Fruit fly (Drosophila melanogaster) whole organism: Measurements from ENCODE around the gene CG31077.
A peak's percentile ranks its signal among the peaks of the same experiment; 100 is the strongest.

ENCODE experiments used
- CG8478 ChIP-seq: fragments of >200 bp; optimal IDR thresholded peaks from 2 replicates; lab custom pipeline; 2018; ENCODE audit warnings: inconsistent platforms
- Dll ChIP-seq: fragments of >200 bp; optimal IDR thresholded peaks from 2 replicates; lab custom pipeline; 2017
- EcR ChIP-seq, 2 experiments: fragments of >200 bp; optimal IDR thresholded peaks; 2 replicates each; lab custom pipeline; 2017; ENCODE audit warnings: missing biosample characterization in 2 of 2, missing genetic modification characterization in 2 of 2, missing genetic modification reagents in 2 of 2
- pan ChIP-seq: fragments of >200 bp; optimal IDR thresholded peaks from 2 replicates; lab custom pipeline; 2017
- psq ChIP-seq: fragments of >200 bp; optimal IDR thresholded peaks from 2 replicates; lab custom pipeline; 2017
- usp ChIP-seq: fragments of >200 bp; optimal IDR thresholded peaks from 2 replicates; lab custom pipeline; 2017; ENCODE audit warnings: missing biosample characterization, missing genetic modification characterization, mixed read lengths

CG31077 gene

dm6 chr3R:26964452-26965133 is 35.0 kb upstream of the CG31077 start, which contains the start of gene Tsp97E:
Gene Tsp97E (minus strand): TSS chr3R:26964817.
- no peak for TF ChIP-seq CG8478
- no peak for TF ChIP-seq usp (GFP tag; lab: Kevin White, UChicago)
- no peak for TF ChIP-seq Dll (lab: Kevin White, UChicago)
- no peak for TF ChIP-seq pan (lab: Kevin White, UChicago)
- no peak for TF ChIP-seq EcR (GFP tag; optimal IDR thresholded peaks at IDR 0.05; lab: Kevin White, UChicago)
- no peak for TF ChIP-seq psq (lab: Kevin White, UChicago)

dm6 chr3R:26966385-26966784 is 33.2 kb upstream of the CG31077 start, which contains the start of gene Gr97a:
Gene Gr97a (minus strand): TSS chr3R:26966485.
- TF ChIP-seq Dll (lab: Kevin White, UChicago) (no peak), psq (lab: Kevin White, UChicago) (no peak), CG8478 (no peak), usp (GFP tag; lab: Kevin White, UChicago) (no peak), EcR (GFP tag; optimal IDR thresholded peaks at IDR 0.05; lab: Kevin White, UChicago) (no peak), pan (lab: Kevin White, UChicago) (no peak)

- TF ChIP-seq psq (lab: Kevin White, UChicago): no peak
- TF ChIP-seq EcR (GFP tag; optimal IDR thresholded peaks at IDR 0.05; lab: Kevin White, UChicago): no peak
- TF ChIP-seq pan (lab: Kevin White, UChicago): no peak
- no peak for TF ChIP-seq Dll (lab: Kevin White, UChicago)
- no peak for TF ChIP-seq CG8478
- no peak for TF ChIP-seq usp (GFP tag; lab: Kevin White, UChicago)
These were observed 32.7 kb upstream of the CG31077 start, which contains the start of gene CG5521 for dm6 chr3R:26966794-26967323. Gene CG5521 (plus strand): TSS chr3R:26966930.

dm6 chr3R:26967587-26968312 is 31.8 kb upstream of the CG31077 start:
- TF ChIP-seq EcR (GFP tag; optimal IDR thresholded peaks at IDR 0.05; lab: Kevin White, UChicago) (no peak), CG8478 (no peak), usp (GFP tag; lab: Kevin White, UChicago) (no peak), Dll (lab: Kevin White, UChicago) (no peak), pan (lab: Kevin White, UChicago) (no peak), psq (lab: Kevin White, UChicago) (no peak)

dm6 chr3R:26968313-26968605 is 31.3 kb upstream of the CG31077 start:
- TF ChIP-seq Dll (lab: Kevin White, UChicago) (no peak), pan (lab: Kevin White, UChicago) (no peak), usp (GFP tag; lab: Kevin White, UChicago) (no peak), CG8478 (no peak), psq (lab: Kevin White, UChicago) (no peak), EcR (GFP tag; optimal IDR thresholded peaks at IDR 0.05; lab: Kevin White, UChicago) (no peak)

- TF ChIP-seq Dll (lab: Kevin White, UChicago) (no peak), usp (GFP tag; lab: Kevin White, UChicago) (no peak), CG8478 (no peak), psq (lab: Kevin White, UChicago) (no peak), pan (lab: Kevin White, UChicago) (no peak), EcR (GFP tag; optimal IDR thresholded peaks at IDR 0.05; lab: Kevin White, UChicago) (peak in 1 of 2 experiments; percentile 75)
These were observed 30.5 kb upstream of the CG31077 start for dm6 chr3R:26968823-26969638.

dm6 chr3R:26969743-26970142 is 29.8 kb upstream of the CG31077 start:
- TF ChIP-seq psq (lab: Kevin White, UChicago) (no peak), pan (lab: Kevin White, UChicago) (no peak), Dll (lab: Kevin White, UChicago) (no peak), EcR (GFP tag; optimal IDR thresholded peaks at IDR 0.05; lab: Kevin White, UChicago) (no peak), CG8478 (no peak), usp (GFP tag; lab: Kevin White, UChicago) (no peak)

- no peak for TF ChIP-seq CG8478
These were observed 21.3 kb upstream of the CG31077 start, which contains the start of the genes CG14253 and CG46313 for dm6 chr3R:26978241-26978640. Gene CG14253 (plus strand): TSS chr3R:26978541. Gene CG46313 (plus strand): TSS chr3R:26978541.

dm6 chr3R:26980282-26980691 is 19.3 kb upstream of the CG31077 start:
- no peak for TF ChIP-seq Dll (lab: Kevin White, UChicago)
- TF ChIP-seq usp (GFP tag; lab: Kevin White, UChicago): no peak
- TF ChIP-seq pan (lab: Kevin White, UChicago): no peak
- no peak for TF ChIP-seq psq (lab: Kevin White, UChicago)
- TF ChIP-seq EcR (GFP tag; optimal IDR thresholded peaks at IDR 0.05; lab: Kevin White, UChicago): no peak

- TF ChIP-seq psq (lab: Kevin White, UChicago) (no peak), Dll (lab: Kevin White, UChicago) (no peak), usp (GFP tag; lab: Kevin White, UChicago) (no peak), pan (lab: Kevin White, UChicago) (no peak), CG8478 (no peak), EcR (GFP tag; optimal IDR thresholded peaks at IDR 0.05; lab: Kevin White, UChicago) (no peak)
These were observed 17.4 kb upstream of the CG31077 start for dm6 chr3R:26982106-26982505.

dm6 chr3R:26984437-26984836 is 15.1 kb upstream of the CG31077 start:
- TF ChIP-seq pan (lab: Kevin White, UChicago) (no peak), usp (GFP tag; lab: Kevin White, UChicago) (no peak), psq (lab: Kevin White, UChicago) (no peak), EcR (GFP tag; optimal IDR thresholded peaks at IDR 0.05; lab: Kevin White, UChicago) (no peak), CG8478 (no peak), Dll (lab: Kevin White, UChicago) (no peak)
